Fruit fly (Drosophila melanogaster) whole organism, wandering third instar larva: Measurements from ENCODE around the gene Dip-C.
A peak's percentile ranks its signal among the peaks of the same experiment; 100 is the strongest.

ENCODE experiments used
- Dfd ChIP-seq: fragments of >200 bp; optimal IDR thresholded peaks from 2 replicates; lab custom pipeline; 2017; ENCODE audit warnings: missing biosample characterization, missing genetic modification characterization
- Hnf4 ChIP-seq: fragments of 200-800 bp; sonication (Bioruptor generic); optimal IDR thresholded peaks from 2 replicates; lab custom pipeline; 2016; ENCODE audit warnings: missing biosample characterization, mild to moderate bottlenecking, missing genetic modification characterization
- Hr78 ChIP-seq: fragments of >200 bp; optimal IDR thresholded peaks from 2 replicates; lab custom pipeline; 2017; ENCODE audit warnings: missing biosample characterization, missing genetic modification characterization
- Jra ChIP-seq: sonication (Bioruptor generic); optimal IDR thresholded peaks from 2 replicates; lab custom pipeline; 2016; ENCODE audit warnings: missing biosample characterization, missing genetic modification characterization
- Mio ChIP-seq: sonication (Bioruptor generic); optimal IDR thresholded peaks from 2 replicates; lab custom pipeline; 2016; ENCODE audit warnings: missing biosample characterization, missing genetic modification characterization
- Myc ChIP-seq: fragments of >200 bp; optimal IDR thresholded peaks from 2 replicates; lab custom pipeline; 2017
- N ChIP-seq: fragments of >200 bp; optimal IDR thresholded peaks from 2 replicates; lab custom pipeline; 2018; ENCODE audit warnings: missing biosample characterization, missing external identifiers, missing genetic modification characterization
- Sp1 ChIP-seq: fragments of 200-800 bp; sonication (Bioruptor generic); optimal IDR thresholded peaks from 3 replicates; lab custom pipeline; 2019; ENCODE audit warnings: missing biosample characterization, mild to moderate bottlenecking, missing genetic modification characterization, moderate library complexity
- Vsx2 ChIP-seq: fragments of 200-300, 225-300 bp; sonication (Bioruptor generic); optimal IDR thresholded peaks from 2 replicates; lab custom pipeline; 2018; ENCODE audit warnings: missing biosample characterization, missing genetic modification characterization; ENCODE audit not compliant: partially characterized antibody
- dmrt93B ChIP-seq: fragments of 200-800 bp; sonication (Bioruptor generic); optimal IDR thresholded peaks from 2 replicates; lab custom pipeline; 2018; ENCODE audit warnings: missing biosample characterization, mild to moderate bottlenecking, missing genetic modification characterization
- dsf ChIP-seq: sonication (Bioruptor generic); optimal IDR thresholded peaks from 2 replicates; lab custom pipeline; 2016; ENCODE audit warnings: missing biosample characterization, missing genetic modification characterization, borderline replicate concordance
- usp ChIP-seq: fragments of >200 bp; optimal IDR thresholded peaks from 2 replicates; lab custom pipeline; 2017; ENCODE audit warnings: missing biosample characterization, missing genetic modification characterization

dm6 chr3R:12402935-12403334, 10.6 kb downstream of the Dip-C start:
- peak; percentile 88 for TF ChIP-seq dsf
- TF ChIP-seq Myc (lab: Kevin White, UChicago), result no peak
- TF ChIP-seq Sp1, result peak; percentile 99
- no peak for TF ChIP-seq N (GFP tag; lab: Kevin White, UChicago)
- TF ChIP-seq Mio (GFP tag; lab: Kevin White, UChicago), result peak; percentile 59
- TF ChIP-seq dmrt93B (GFP tag; lab: Kevin White, UChicago), result peak; percentile 99
- peak; percentile 84 for TF ChIP-seq Jra (GFP tag; lab: Kevin White, UChicago)
- no peak for TF ChIP-seq Vsx2
- TF ChIP-seq usp (GFP tag; lab: Kevin White, UChicago), result no peak
- no peak for TF ChIP-seq Dfd (GFP tag; lab: Kevin White, UChicago)
- peak; percentile 94 for TF ChIP-seq Hnf4
- no peak for TF ChIP-seq Hr78
